Fruit fly (Drosophila melanogaster) whole organism, wandering third instar larva: ENCODE measurements around the gene CG16815.

ENCODE experiments used
- Abd-B ChIP-seq: fragments of >200 bp; optimal IDR thresholded peaks from 2 replicates; lab custom pipeline; 2017; ENCODE audit warnings: missing biosample characterization, missing genetic modification characterization
- CG32264 ChIP-seq: fragments of 200-800 bp; sonication (Bioruptor generic); optimal IDR thresholded peaks from 2 replicates; lab custom pipeline; 2016; ENCODE audit warnings: missing biosample characterization, missing genetic modification characterization
- CG9705 ChIP-seq: fragments of 200-800 bp; sonication (Bioruptor generic); optimal IDR thresholded peaks from 2 replicates; lab custom pipeline; 2018; ENCODE audit warnings: missing biosample characterization, mild to moderate bottlenecking, missing genetic modification characterization
- CrebA ChIP-seq: fragments of 200-800 bp; sonication (Bioruptor generic); optimal IDR thresholded peaks from 2 replicates; lab custom pipeline; 2016; ENCODE audit warnings: missing biosample characterization, mild to moderate bottlenecking, missing genetic modification characterization, borderline replicate concordance
- Dfd ChIP-seq: fragments of >200 bp; optimal IDR thresholded peaks from 2 replicates; lab custom pipeline; 2017; ENCODE audit warnings: missing biosample characterization, missing genetic modification characterization
- Dif ChIP-seq: fragments of 200-275, 200-300 bp; sonication (Bioruptor generic); optimal IDR thresholded peaks from 2 replicates; lab custom pipeline; 2018; ENCODE audit warnings: missing biosample characterization, missing genetic modification characterization; ENCODE audit not compliant: partially characterized antibody
- GATAd ChIP-seq: sonication (Bioruptor generic); optimal IDR thresholded peaks from 2 replicates; lab custom pipeline; 2016; ENCODE audit warnings: missing biosample characterization, missing genetic modification characterization
- HLH106 ChIP-seq: fragments of 200-800 bp; optimal IDR thresholded peaks from 3 replicates; lab custom pipeline; 2019; ENCODE audit warnings: missing biosample characterization, mild to moderate bottlenecking, missing genetic modification characterization, moderate library complexity
- Hnf4 ChIP-seq: fragments of 200-800 bp; sonication (Bioruptor generic); optimal IDR thresholded peaks from 2 replicates; lab custom pipeline; 2016; ENCODE audit warnings: missing biosample characterization, mild to moderate bottlenecking, missing genetic modification characterization
- Hr78 ChIP-seq: fragments of >200 bp; optimal IDR thresholded peaks from 2 replicates; lab custom pipeline; 2017; ENCODE audit warnings: missing biosample characterization, missing genetic modification characterization
- Hr83 ChIP-seq: fragments of 200-300 bp; sonication (Bioruptor generic); optimal IDR thresholded peaks from 2 replicates; lab custom pipeline; 2016; ENCODE audit warnings: missing biosample characterization, mild to moderate bottlenecking, missing genetic modification characterization, moderate library complexity; ENCODE audit not compliant: poor library complexity, severe bottlenecking
- Jra ChIP-seq: sonication (Bioruptor generic); optimal IDR thresholded peaks from 2 replicates; lab custom pipeline; 2016; ENCODE audit warnings: missing biosample characterization, missing genetic modification characterization
- Mio ChIP-seq: sonication (Bioruptor generic); optimal IDR thresholded peaks from 2 replicates; lab custom pipeline; 2016; ENCODE audit warnings: missing biosample characterization, missing genetic modification characterization
- Myc ChIP-seq: fragments of >200 bp; optimal IDR thresholded peaks from 2 replicates; lab custom pipeline; 2017
- N ChIP-seq: fragments of >200 bp; optimal IDR thresholded peaks from 2 replicates; lab custom pipeline; 2018; ENCODE audit warnings: missing biosample characterization, missing external identifiers, missing genetic modification characterization
- OdsH ChIP-seq: fragments of 200-800 bp; sonication (Bioruptor generic); optimal IDR thresholded peaks from 2 replicates; lab custom pipeline; 2016; ENCODE audit warnings: missing biosample characterization, mild to moderate bottlenecking, missing genetic modification characterization
- Rel ChIP-seq, 2 experiments: fragments of 200-800 bp; sonication (Bioruptor generic) in 1 of 2; optimal IDR thresholded peaks; 2 replicates in 1 of 2; 3 replicates in 1 of 2; lab custom pipeline; 2016 to 2019; ENCODE audit warnings: mild to moderate bottlenecking in 2 of 2, missing biosample characterization in 2 of 2, missing genetic modification characterization in 2 of 2, moderate library complexity in 1 of 2
- Sp1 ChIP-seq: fragments of 200-800 bp; sonication (Bioruptor generic); optimal IDR thresholded peaks from 3 replicates; lab custom pipeline; 2019; ENCODE audit warnings: missing biosample characterization, mild to moderate bottlenecking, missing genetic modification characterization, moderate library complexity
- Vsx2 ChIP-seq: fragments of 200-300, 225-300 bp; sonication (Bioruptor generic); optimal IDR thresholded peaks from 2 replicates; lab custom pipeline; 2018; ENCODE audit warnings: missing biosample characterization, missing genetic modification characterization; ENCODE audit not compliant: partially characterized antibody
- br ChIP-seq: fragments of 200-800 bp; sonication (Bioruptor generic); optimal IDR thresholded peaks from 2 replicates; lab custom pipeline; 2016; ENCODE audit warnings: missing biosample characterization, missing genetic modification characterization
- brk ChIP-seq: fragments of 200-800 bp; sonication (Bioruptor generic); optimal IDR thresholded peaks from 2 replicates; lab custom pipeline; 2016; ENCODE audit warnings: missing biosample characterization, mild to moderate bottlenecking, missing genetic modification characterization
- dl ChIP-seq, 2 experiments: fragments of 175-275, 200-275 bp in 1 of 2; fragments of 200-275 bp in 1 of 2; sonication (Bioruptor generic); optimal IDR thresholded peaks; lab custom pipeline; 2018; ENCODE audit warnings: mild to moderate bottlenecking in 2 of 2, missing biosample characterization in 2 of 2, missing genetic modification characterization in 2 of 2, moderate library complexity in 2 of 2; ENCODE audit not compliant: partially characterized antibody in 2 of 2, insufficient read depth in 1 of 2
- dmrt93B ChIP-seq: fragments of 200-800 bp; sonication (Bioruptor generic); optimal IDR thresholded peaks from 2 replicates; lab custom pipeline; 2018; ENCODE audit warnings: missing biosample characterization, mild to moderate bottlenecking, missing genetic modification characterization
- dsf ChIP-seq: sonication (Bioruptor generic); optimal IDR thresholded peaks from 2 replicates; lab custom pipeline; 2016; ENCODE audit warnings: missing biosample characterization, missing genetic modification characterization, borderline replicate concordance
- ey ChIP-seq: fragments of 200-800 bp; sonication (Bioruptor generic); optimal IDR thresholded peaks from 2 replicates; lab custom pipeline; 2016; ENCODE audit warnings: missing biosample characterization, missing genetic modification characterization
- foxo ChIP-seq, 2 experiments: fragments of 200-800 bp; sonication (Bioruptor generic); optimal IDR thresholded peaks; 2 replicates in 1 of 2; 3 replicates in 1 of 2; lab custom pipeline; 2016 to 2017; ENCODE audit warnings: missing biosample characterization in 2 of 2, missing genetic modification characterization in 2 of 2
- fru ChIP-seq: fragments of 200-800 bp; sonication (Bioruptor generic); optimal IDR thresholded peaks from 3 replicates; lab custom pipeline; 2016; ENCODE audit warnings: missing biosample characterization, mild to moderate bottlenecking, missing genetic modification characterization
- h ChIP-seq: fragments of 200-800 bp; sonication (Bioruptor generic); optimal IDR thresholded peaks from 3 replicates; lab custom pipeline; 2016; ENCODE audit warnings: missing biosample characterization, mild to moderate bottlenecking, missing genetic modification characterization
- jim ChIP-seq: fragments of 175-275, 200-325 bp; sonication (Bioruptor generic); optimal IDR thresholded peaks from 2 replicates; lab custom pipeline; 2016; ENCODE audit warnings: missing biosample characterization, mild to moderate bottlenecking, missing genetic modification characterization
- lola ChIP-seq: fragments of >200 bp; optimal IDR thresholded peaks from 2 replicates; lab custom pipeline; 2017; ENCODE audit warnings: missing biosample characterization, missing genetic modification characterization
- pan ChIP-seq: fragments of >200 bp; optimal IDR thresholded peaks from 2 replicates; lab custom pipeline; 2017
- psq ChIP-seq: fragments of 200-800 bp; sonication (Bioruptor generic); optimal IDR thresholded peaks from 3 replicates; lab custom pipeline; 2017; ENCODE audit warnings: missing biosample characterization, mild to moderate bottlenecking, missing genetic modification characterization, moderate library complexity
- rgr ChIP-seq: fragments of 200-800 bp; sonication (Bioruptor generic); optimal IDR thresholded peaks from 3 replicates; lab custom pipeline; 2016; ENCODE audit warnings: missing biosample characterization, mild to moderate bottlenecking, missing genetic modification characterization
- sage ChIP-seq: fragments of 200-800 bp; sonication (Bioruptor generic); optimal IDR thresholded peaks from 2 replicates; lab custom pipeline; 2016; ENCODE audit warnings: missing biosample characterization, mild to moderate bottlenecking, missing genetic modification characterization
- sv ChIP-seq: fragments of 200-800 bp; sonication (Bioruptor generic); optimal IDR thresholded peaks from 3 replicates; lab custom pipeline; 2016; ENCODE audit warnings: missing biosample characterization, missing genetic modification characterization
- tai ChIP-seq: sonication (Bioruptor generic); optimal IDR thresholded peaks from 2 replicates; lab custom pipeline; 2016; ENCODE audit warnings: missing biosample characterization, missing genetic modification characterization
- usp ChIP-seq: fragments of >200 bp; optimal IDR thresholded peaks from 2 replicates; lab custom pipeline; 2017; ENCODE audit warnings: missing biosample characterization, missing genetic modification characterization
- woc ChIP-seq: sonication (Bioruptor generic); optimal IDR thresholded peaks from 2 replicates; lab custom pipeline; 2016; ENCODE audit warnings: missing biosample characterization, mild to moderate bottlenecking, missing genetic modification characterization

CG16815 gene

DNA sequence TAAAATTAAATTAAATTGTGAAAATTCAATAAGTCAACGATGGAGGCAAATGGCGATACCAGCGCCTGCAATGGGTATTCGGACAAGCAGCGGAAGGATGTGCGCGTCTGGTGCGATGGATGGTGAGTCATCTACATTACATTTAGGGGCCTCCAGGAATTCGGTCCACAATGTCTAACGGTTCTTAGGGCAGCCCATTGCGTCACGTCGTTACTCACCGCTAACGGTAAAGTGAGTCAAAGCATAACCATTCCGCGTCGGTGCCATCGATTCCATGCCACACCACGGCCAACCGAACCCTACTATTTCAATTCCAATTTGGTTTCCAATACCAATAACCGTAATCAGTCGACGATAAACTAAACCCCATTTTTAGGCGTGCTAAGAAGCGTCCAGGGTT lies 25.5 kb upstream of the CG16815 start:
- TF ChIP-seq tai: no peak
- TF ChIP-seq N (GFP tag; lab: Kevin White, UChicago): no peak
- TF ChIP-seq Rel (GFP tag; optimal IDR thresholded peaks at IDR 0.05; lab: Kevin White, UChicago): no peak
- TF ChIP-seq Rel (tag; optimal IDR thresholded peaks at IDR 0.05; lab: Kevin White, UChicago): no peak
- TF ChIP-seq CrebA (GFP tag; lab: Kevin White, UChicago): no peak
- no peak for TF ChIP-seq GATAd
- TF ChIP-seq Dif: no peak
- TF ChIP-seq Myc (lab: Kevin White, UChicago): no peak
- TF ChIP-seq Jra (GFP tag; lab: Kevin White, UChicago): no peak
- TF ChIP-seq HLH106 (tag; lab: Kevin White, UChicago): no peak
- TF ChIP-seq Mio (GFP tag; lab: Kevin White, UChicago): no peak
- TF ChIP-seq usp (GFP tag; lab: Kevin White, UChicago): no peak
- no peak for TF ChIP-seq h

DNA sequence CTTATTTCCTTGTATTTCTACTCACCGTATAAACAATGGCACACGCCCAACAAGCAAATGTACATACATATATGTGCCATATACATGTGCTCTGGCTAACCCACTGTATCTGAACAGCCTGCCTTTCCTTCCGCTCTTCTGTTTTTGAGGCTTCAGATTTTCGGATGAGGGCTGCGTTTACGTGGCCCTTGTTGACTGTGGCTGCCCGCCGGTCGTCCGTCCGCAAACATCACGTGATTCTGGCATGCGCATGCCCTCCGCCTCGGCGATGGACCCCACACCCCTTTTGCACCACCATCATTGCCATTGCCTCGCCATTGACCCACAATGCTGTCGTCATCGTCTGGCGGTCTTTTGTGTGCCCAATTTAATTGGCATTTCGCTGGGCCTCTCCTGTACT lies 24.4 kb upstream of the CG16815 start:
- TF ChIP-seq fru (GFP tag; lab: Kevin White, UChicago) (peak; percentile 21), jim (no peak), HLH106 (tag; lab: Kevin White, UChicago) (peak; percentile 22), h (peak; percentile 70), Rel (GFP tag; optimal IDR thresholded peaks at IDR 0.05; lab: Kevin White, UChicago) (no peak), Rel (tag; optimal IDR thresholded peaks at IDR 0.05; lab: Kevin White, UChicago) (peak; percentile 9), foxo (GFP tag; optimal IDR thresholded peaks at IDR 0.05; lab: Kevin White, UChicago) (peak in 1 of 2 experiments; percentile 4), br (GFP tag; lab: Kevin White, UChicago) (peak; percentile 52), dmrt93B (GFP tag; lab: Kevin White, UChicago) (no peak), rgr (GFP tag; lab: Kevin White, UChicago) (peak; percentile 21), Sp1 (peak; percentile 15), Jra (GFP tag; lab: Kevin White, UChicago) (no peak), brk (GFP tag; lab: Kevin White, UChicago) (no peak), OdsH (GFP tag; lab: Kevin White, UChicago) (peak; percentile 21), GATAd (no peak), Hr83 (GFP tag; lab: Kevin White, UChicago) (peak; percentile 58), lola (no peak)

DNA sequence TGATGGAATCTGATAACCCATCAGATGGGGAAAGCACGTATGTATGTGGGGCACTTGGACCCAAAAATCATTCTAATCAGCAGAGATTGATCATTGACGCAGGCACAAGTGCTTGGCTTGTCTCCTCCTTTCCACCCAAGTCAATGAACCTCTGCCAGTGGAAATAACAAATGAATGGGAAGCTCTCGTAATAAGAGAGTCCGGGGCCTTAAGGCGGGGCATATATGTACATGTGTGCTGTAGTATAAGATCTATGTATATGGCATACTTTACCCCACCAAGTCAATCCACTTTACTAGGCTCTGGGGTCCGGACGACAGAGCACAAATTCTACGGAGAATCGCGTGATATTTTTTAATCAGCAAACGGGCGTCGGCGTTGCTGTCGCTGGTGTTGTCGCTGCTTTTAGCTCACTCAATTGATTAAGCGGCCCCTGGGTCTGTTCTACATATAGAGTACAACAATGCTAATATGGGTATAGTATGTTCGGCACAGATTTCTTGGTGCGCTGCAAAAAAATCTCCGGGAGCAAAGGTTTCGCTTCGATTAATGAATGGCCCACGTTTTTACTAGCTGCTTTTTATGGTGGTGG lies 23.5 kb upstream of the CG16815 start:
- TF ChIP-seq OdsH (GFP tag; lab: Kevin White, UChicago) (peak; percentile 13), psq (GFP tag; lab: Kevin White, UChicago) (no peak), tai (no peak), GATAd (no peak), N (GFP tag; lab: Kevin White, UChicago) (no peak), CG9705 (GFP tag; lab: Kevin White, UChicago) (no peak), usp (GFP tag; lab: Kevin White, UChicago) (no peak), pan (lab: Kevin White, UChicago) (no peak), Hr83 (GFP tag; lab: Kevin White, UChicago) (peak; percentile 0), brk (GFP tag; lab: Kevin White, UChicago) (no peak), sage (no peak), Vsx2 (GFP tag; lab: Kevin White, UChicago) (no peak), sv (GFP tag; lab: Kevin White, UChicago) (no peak), h (peak; percentile 42), Jra (GFP tag; lab: Kevin White, UChicago) (no peak), Myc (lab: Kevin White, UChicago) (no peak), dmrt93B (GFP tag; lab: Kevin White, UChicago) (no peak), br (GFP tag; lab: Kevin White, UChicago) (peak; percentile 33), Rel (GFP tag; optimal IDR thresholded peaks at IDR 0.05; lab: Kevin White, UChicago) (no peak), Rel (tag; optimal IDR thresholded peaks at IDR 0.05; lab: Kevin White, UChicago) (peak; percentile 83), lola (no peak), Mio (GFP tag; lab: Kevin White, UChicago) (no peak), CrebA (GFP tag; lab: Kevin White, UChicago) (no peak), Hr78 (no peak), CG32264 (GFP tag; lab: Kevin White, UChicago) (no peak), jim (no peak), ey (GFP tag; lab: Kevin White, UChicago) (no peak), foxo (GFP tag; optimal IDR thresholded peaks at IDR 0.05; lab: Kevin White, UChicago) (no peak), HLH106 (tag; lab: Kevin White, UChicago) (no peak), Abd-B (GFP tag; lab: Kevin White, UChicago) (no peak), rgr (GFP tag; lab: Kevin White, UChicago) (peak; percentile 8), Dif (no peak), dsf (no peak), Sp1 (no peak), Dfd (no peak), dl (GFP tag; optimal IDR thresholded peaks at IDR 0.05; lab: Kevin White, UChicago; ENCODE audit: insufficient read depth in 1 of 2, partially characterized antibody in 2 of 2) (no peak), Hnf4 (GFP tag; lab: Kevin White, UChicago) (peak; percentile 22), woc (GFP tag; lab: Kevin White, UChicago) (no peak)
